Worm (Caenorhabditis elegans) whole organism, young adult: ENCODE results near the gene F32B6.4.

ENCODE experiments used
- F22D6.2 ChIP-seq: sonication (generic microtip); optimal IDR thresholded peaks from 2 replicates; lab custom pipeline; 2016; ENCODE audit warnings: mild to moderate bottlenecking, missing genetic modification characterization, missing compliant biosample characterization
- F33H1.4 ChIP-seq: fragments of 200-800 bp; sonication (Bioruptor generic); IDR thresholded peaks from 2 replicates; pipeline ENCODE4 v1.3.6; 2022; ENCODE audit warnings: missing genetic modification reagents, missing genetic modification characterization, missing compliant biosample characterization
- F52B5.7 ChIP-seq: sonication (generic microtip); optimal IDR thresholded peaks from 2 replicates; lab custom pipeline; 2016; ENCODE audit warnings: mild to moderate bottlenecking, missing genetic modification characterization, missing compliant biosample characterization
- K11D2.4 ChIP-seq: fragments of 200-800 bp; sonication (Bioruptor generic); IDR thresholded peaks from 2 replicates; pipeline ENCODE4 v1.3.6; 2022; ENCODE audit warnings: missing genetic modification reagents, missing genetic modification characterization, missing compliant biosample characterization
- T07F8.4 ChIP-seq: sonication (generic microtip); optimal IDR thresholded peaks from 2 replicates; lab custom pipeline; 2016; ENCODE audit warnings: mild to moderate bottlenecking, missing genetic modification characterization, moderate library complexity, missing compliant biosample characterization
- T26A5.8 ChIP-seq: sonication (generic microtip); optimal IDR thresholded peaks from 2 replicates; lab custom pipeline; 2016; ENCODE audit warnings: missing genetic modification characterization, missing compliant biosample characterization
- Y79H2A.3 ChIP-seq: fragments of 200-800 bp; sonication (Bioruptor generic); conservative IDR thresholded peaks from 2 replicates; pipeline ENCODE4 v1.3.6; 2022; ENCODE audit warnings: missing genetic modification reagents, missing genetic modification characterization, missing compliant biosample characterization
- ama-1 ChIP-seq, 3 experiments: fragments of 150-350 bp in 1 of 3; sonication (generic microtip) in 2 of 3; optimal IDR thresholded peaks; 2 replicates each; lab custom pipeline; 2014 to 2018; ENCODE audit warnings: missing biosample characterization in 2 of 3, missing genetic modification characterization in 2 of 3, missing genetic modification reagents in 2 of 3
- atf-7 ChIP-seq: sonication (generic microtip); optimal IDR thresholded peaks from 2 replicates; lab custom pipeline; 2017; ENCODE audit warnings: mild to moderate bottlenecking, missing genetic modification characterization, missing compliant biosample characterization
- attf-3 ChIP-seq: fragments of 200-800 bp; sonication (Bioruptor generic); conservative IDR thresholded peaks from 2 replicates; pipeline ENCODE4 v1.3.6; 2022; ENCODE audit warnings: missing genetic modification reagents, missing genetic modification characterization, missing compliant biosample characterization
- attf-5 ChIP-seq: fragments of 200-800 bp; sonication (Bioruptor generic); optimal IDR thresholded peaks from 2 replicates; lab custom pipeline; 2018; ENCODE audit warnings: mild to moderate bottlenecking, missing genetic modification characterization, missing compliant biosample characterization
- ccch-3 ChIP-seq: fragments of 200-800 bp; sonication (Bioruptor generic); optimal IDR thresholded peaks from 2 replicates; lab custom pipeline; 2018; ENCODE audit warnings: mild to moderate bottlenecking, missing genetic modification characterization, missing compliant biosample characterization
- ceh-27 ChIP-seq: fragments of 200-800 bp; sonication (Bioruptor generic); optimal IDR thresholded peaks from 2 replicates; lab custom pipeline; 2018; ENCODE audit warnings: mild to moderate bottlenecking, missing genetic modification characterization, moderate library complexity, missing compliant biosample characterization
- ceh-58 ChIP-seq: fragments of 200-800 bp; sonication (Bioruptor generic); IDR thresholded peaks from 2 replicates; pipeline ENCODE4 v1.3.6; 2022; ENCODE audit warnings: missing genetic modification characterization, missing compliant biosample characterization
- ceh-91 ChIP-seq: fragments of 200-800 bp; sonication (Bioruptor generic); IDR thresholded peaks from 2 replicates; pipeline ENCODE4 v1.3.6; 2022; ENCODE audit warnings: missing genetic modification reagents, missing genetic modification characterization, missing compliant biosample characterization
- dox-1 ChIP-seq: fragments of 200-800 bp; sonication (Bioruptor generic); IDR thresholded peaks from 2 replicates; pipeline ENCODE4 v1.3.6; 2022; ENCODE audit warnings: missing genetic modification reagents, missing genetic modification characterization, missing compliant biosample characterization
- efl-1 ChIP-seq: fragments of 150-350 bp; optimal IDR thresholded peaks from 2 replicates; lab custom pipeline; 2014; ENCODE audit warnings: missing biosample characterization, missing genetic modification reagents, missing genetic modification characterization
- egl-18 ChIP-seq: fragments of 200-800 bp; sonication (Bioruptor generic); IDR thresholded peaks from 2 replicates; pipeline ENCODE4 v1.3.6; 2022; ENCODE audit warnings: missing genetic modification reagents, missing genetic modification characterization, missing compliant biosample characterization
- fkh-3 ChIP-seq: sonication (generic microtip); optimal IDR thresholded peaks from 2 replicates; lab custom pipeline; 2016; ENCODE audit warnings: mild to moderate bottlenecking, missing genetic modification characterization, missing compliant biosample characterization
- gei-17 ChIP-seq: fragments of 200-800 bp; sonication (Bioruptor generic); optimal IDR thresholded peaks from 2 replicates; lab custom pipeline; 2018; ENCODE audit warnings: mild to moderate bottlenecking, missing genetic modification characterization, missing compliant biosample characterization
- him-1 ChIP-seq: sonication (generic microtip); optimal IDR thresholded peaks from 2 replicates; lab custom pipeline; 2016; ENCODE audit warnings: missing genotype, missing genetic modification reagents, missing genetic modification characterization, missing compliant biosample characterization
- hlh-12 ChIP-seq: sonication (generic microtip); optimal IDR thresholded peaks from 2 replicates; lab custom pipeline; 2016; ENCODE audit warnings: missing genetic modification characterization, missing compliant biosample characterization
- let-526 ChIP-seq: fragments of 200-800 bp; sonication (Bioruptor generic); IDR thresholded peaks from 2 replicates; pipeline ENCODE4 v1.3.6; 2022; ENCODE audit warnings: missing genetic modification reagents, missing genetic modification characterization, missing compliant biosample characterization
- let-607 ChIP-seq, 2 experiments: fragments of 200-800 bp in 1 of 2; sonication (Bioruptor generic) in 1 of 2; sonication (generic microtip) in 1 of 2; optimal IDR thresholded peaks; 2 replicates each; lab custom pipeline; 2016 to 2018; ENCODE audit warnings: mild to moderate bottlenecking in 2 of 2, missing compliant biosample characterization in 2 of 2, missing genetic modification characterization in 2 of 2, moderate library complexity in 2 of 2, missing genotype in 1 of 2
- lin-26 ChIP-seq: fragments of 200-800 bp; sonication (Bioruptor generic); IDR thresholded peaks from 2 replicates; pipeline ENCODE4 v1.3.6; 2022; ENCODE audit warnings: missing genetic modification reagents, missing genetic modification characterization, missing compliant biosample characterization
- lin-54 ChIP-seq: fragments of 200-800 bp; sonication (Bioruptor generic); optimal IDR thresholded peaks from 2 replicates; lab custom pipeline; 2018; ENCODE audit warnings: mild to moderate bottlenecking, missing genetic modification characterization, missing compliant biosample characterization
- lir-1 ChIP-seq: fragments of 200-800 bp; sonication (Bioruptor generic); conservative IDR thresholded peaks from 2 replicates; pipeline ENCODE4 v1.3.6; 2022; ENCODE audit warnings: missing genetic modification reagents, missing genetic modification characterization, missing compliant biosample characterization
- lsy-27 ChIP-seq: sonication (generic microtip); optimal IDR thresholded peaks from 2 replicates; lab custom pipeline; 2017; ENCODE audit warnings: missing genetic modification characterization, mild to moderate bottlenecking, missing compliant biosample characterization, antibody characterized with exemption, missing genotype, borderline replicate concordance; ENCODE audit not compliant: insufficient read depth
- madf-10 ChIP-seq: sonication (generic microtip); optimal IDR thresholded peaks from 2 replicates; lab custom pipeline; 2016; ENCODE audit warnings: mild to moderate bottlenecking, missing genetic modification characterization, missing compliant biosample characterization
- madf-3 ChIP-seq: fragments of 200-800 bp; sonication (Bioruptor generic); IDR thresholded peaks from 2 replicates; pipeline ENCODE4 v1.3.6; 2022; ENCODE audit warnings: missing genetic modification reagents, missing genetic modification characterization, missing compliant biosample characterization
- madf-8 ChIP-seq: fragments of 200-800 bp; sonication (Bioruptor generic); conservative IDR thresholded peaks from 2 replicates; pipeline ENCODE4 v1.3.6; 2022; ENCODE audit warnings: missing genetic modification reagents, missing genetic modification characterization, missing compliant biosample characterization
- mcd-1 ChIP-seq: fragments of 200-800 bp; sonication (Bioruptor generic); IDR thresholded peaks from 2 replicates; pipeline ENCODE4 v1.3.6; 2022; ENCODE audit warnings: missing genetic modification reagents, missing genetic modification characterization, missing compliant biosample characterization
- mel-28 ChIP-seq: sonication (generic microtip); optimal IDR thresholded peaks from 2 replicates; lab custom pipeline; 2016; ENCODE audit warnings: borderline replicate concordance, mild to moderate bottlenecking, missing genetic modification characterization, missing compliant biosample characterization
- mes-4 ChIP-seq: sonication (generic microtip); optimal IDR thresholded peaks from 2 replicates; lab custom pipeline; 2016; ENCODE audit warnings: missing genotype, missing genetic modification characterization, missing compliant biosample characterization
- nfya-2 ChIP-seq: fragments of 200-800 bp; sonication (Bioruptor generic); IDR thresholded peaks from 2 replicates; pipeline ENCODE4 v1.3.6; 2022; ENCODE audit warnings: missing genetic modification reagents, missing genetic modification characterization, missing compliant biosample characterization
- nhr-179 ChIP-seq: sonication (generic microtip); optimal IDR thresholded peaks from 2 replicates; lab custom pipeline; 2016; ENCODE audit warnings: mild to moderate bottlenecking, missing genetic modification characterization, missing compliant biosample characterization
- rcor-1 ChIP-seq: fragments of 200-800 bp; sonication (Bioruptor generic); IDR thresholded peaks from 2 replicates; pipeline ENCODE4 v1.3.6; 2022; ENCODE audit warnings: missing genetic modification reagents, missing genetic modification characterization, missing compliant biosample characterization
- rec-8 ChIP-seq, 2 experiments: sonication (generic microtip); optimal IDR thresholded peaks; 2 replicates each; lab custom pipeline; 2016; ENCODE audit warnings: mild to moderate bottlenecking in 2 of 2, missing genetic modification characterization in 2 of 2, missing genetic modification reagents in 2 of 2, missing genotype in 2 of 2, missing biosample characterization in 1 of 2, missing compliant biosample characterization in 1 of 2, moderate library complexity in 1 of 2
- rpc-1 ChIP-seq, 2 experiments: fragments of 150-350 bp in 1 of 2; sonication (generic microtip) in 1 of 2; optimal IDR thresholded peaks; 2 replicates each; lab custom pipeline; 2014 to 2018; ENCODE audit warnings: missing biosample characterization in 1 of 2, missing genetic modification characterization in 1 of 2, missing genetic modification reagents in 1 of 2, missing genotype in 1 of 2
- sdz-38 ChIP-seq: sonication (generic microtip); optimal IDR thresholded peaks from 2 replicates; lab custom pipeline; 2016; ENCODE audit warnings: missing genotype, missing genetic modification characterization, missing compliant biosample characterization
- snpc-1.1 ChIP-seq: sonication (generic microtip); optimal IDR thresholded peaks from 2 replicates; lab custom pipeline; 2017; ENCODE audit warnings: missing genetic modification characterization, mild to moderate bottlenecking, missing compliant biosample characterization, antibody characterized with exemption, moderate library complexity, missing genotype, missing genetic modification reagents; ENCODE audit not compliant: insufficient read depth
- snpc-1.3 ChIP-seq: sonication (generic microtip); optimal IDR thresholded peaks from 2 replicates; lab custom pipeline; 2017; ENCODE audit warnings: missing genetic modification characterization, mild to moderate bottlenecking, missing compliant biosample characterization, antibody characterized with exemption, moderate library complexity, missing genotype, missing genetic modification reagents; ENCODE audit not compliant: insufficient read depth
- tbx-9 ChIP-seq: sonication (generic microtip); optimal IDR thresholded peaks from 2 replicates; lab custom pipeline; 2016; ENCODE audit warnings: borderline replicate concordance, missing genetic modification characterization, inconsistent platforms, missing compliant biosample characterization
- tlf-1 ChIP-seq: fragments of 200-800 bp; sonication (Bioruptor generic); optimal IDR thresholded peaks from 2 replicates; lab custom pipeline; 2018; ENCODE audit warnings: mild to moderate bottlenecking, missing genetic modification characterization, missing compliant biosample characterization
- unc-62 ChIP-seq: fragments of 150-350 bp; optimal IDR thresholded peaks from 2 replicates; lab custom pipeline; 2014; ENCODE audit warnings: missing biosample characterization, missing genetic modification reagents, missing genetic modification characterization
- zfh-2 ChIP-seq: fragments of 200-800 bp; sonication (Bioruptor generic); conservative IDR thresholded peaks from 2 replicates; pipeline ENCODE4 v1.3.6; 2022; ENCODE audit warnings: missing genetic modification reagents, missing genetic modification characterization, missing compliant biosample characterization
- ztf-28 ChIP-seq: fragments of 200-800 bp; sonication (Bioruptor generic); IDR thresholded peaks from 2 replicates; pipeline ENCODE4 v1.3.6; 2022; ENCODE audit warnings: missing genetic modification reagents, missing genetic modification characterization, missing compliant biosample characterization
- ztf-3 ChIP-seq: fragments of 200-800 bp; sonication (Bioruptor generic); optimal IDR thresholded peaks from 2 replicates; lab custom pipeline; 2018; ENCODE audit warnings: mild to moderate bottlenecking, missing genetic modification characterization, missing compliant biosample characterization

The F32B6.4 gene

DNA sequence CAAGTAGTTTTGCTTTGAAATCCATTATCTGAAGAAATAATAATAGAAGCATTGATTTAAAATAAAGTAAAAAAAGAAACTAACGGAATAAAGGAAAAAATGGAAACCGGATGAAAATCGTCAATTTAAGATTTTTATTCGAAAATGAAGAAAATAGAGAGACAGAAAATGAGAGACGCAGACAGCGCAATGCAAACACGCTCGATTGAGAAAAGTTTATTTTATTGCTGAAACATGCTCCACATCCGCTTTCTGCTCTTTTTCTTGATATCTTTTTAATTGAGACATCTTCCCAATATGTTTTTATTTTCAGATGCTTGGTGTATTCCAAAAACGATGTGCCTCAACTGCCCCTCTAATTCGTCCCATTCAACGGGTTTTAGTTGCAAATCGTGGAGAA lies 7.6 kb downstream of the F32B6.4 start, which contains the start of the genes prp-18 and mccc-1 (continued):
- TF ChIP-seq ceh-27 (GFP tag; lab: Kevin White, UChicago): no peak
- peak; percentile 23 for TF ChIP-seq him-1 (tag; lab: Kevin White, UChicago)
- TF ChIP-seq T26A5.8: no peak
- no peak for TF ChIP-seq lsy-27 (tag; lab: Kevin White, UChicago)
- no peak for TF ChIP-seq tbx-9
- TF ChIP-seq attf-3 (GFP tag; lab: Robert Waterston, UW): no peak
- no peak for TF ChIP-seq atf-7 (tag; lab: Kevin White, UChicago)
- no peak for TF ChIP-seq Y79H2A.3 (GFP tag; lab: Robert Waterston, UW)
- no peak for TF ChIP-seq unc-62
- TF ChIP-seq dox-1: peak; percentile 50; the same call in 1 of the 2 replicates
- no peak for TF ChIP-seq ama-1 (optimal IDR thresholded peaks at IDR 0.05; lab: Kevin White, UChicago)
- TF ChIP-seq ama-1 (GFP tag; optimal IDR thresholded peaks at IDR 0.05; lab: Kevin White, UChicago): no peak
- TF ChIP-seq madf-10 (tag; lab: Kevin White, UChicago): no peak
- no peak for TF ChIP-seq ceh-58 (GFP tag; lab: Robert Waterston, UW)
- TF ChIP-seq mel-28 (tag; lab: Kevin White, UChicago): no peak
- TF ChIP-seq nhr-179: no peak
- TF ChIP-seq sdz-38: no peak
- peak; percentile 25 for TF ChIP-seq attf-5 (GFP tag; lab: Kevin White, UChicago)
- no peak for TF ChIP-seq mes-4
- no peak for TF ChIP-seq zfh-2
- no peak for TF ChIP-seq efl-1 (GFP tag; lab: Kevin White, UChicago)
- no peak for TF ChIP-seq ztf-3 (GFP tag; lab: Kevin White, UChicago)
- TF ChIP-seq lin-54 (GFP tag; lab: Kevin White, UChicago): no peak
- no peak for TF ChIP-seq snpc-1.1 (tag; lab: Kevin White, UChicago)
- TF ChIP-seq egl-18 (GFP tag; lab: Robert Waterston, UW): no peak
- peak; percentile 47; the same call in 1 of the 2 replicates for TF ChIP-seq F33H1.4 (GFP tag; lab: Robert Waterston, UW)
- TF ChIP-seq rcor-1 (GFP tag; lab: Robert Waterston, UW): peak; percentile 37; the same call in 1 of the 2 replicates
- TF ChIP-seq let-526 (GFP tag; lab: Robert Waterston, UW): no peak
- TF ChIP-seq tlf-1: no peak
- TF ChIP-seq snpc-1.3 (tag; lab: Kevin White, UChicago): peak; percentile 16
- TF ChIP-seq hlh-12 (tag; lab: Kevin White, UChicago): no peak

DNA sequence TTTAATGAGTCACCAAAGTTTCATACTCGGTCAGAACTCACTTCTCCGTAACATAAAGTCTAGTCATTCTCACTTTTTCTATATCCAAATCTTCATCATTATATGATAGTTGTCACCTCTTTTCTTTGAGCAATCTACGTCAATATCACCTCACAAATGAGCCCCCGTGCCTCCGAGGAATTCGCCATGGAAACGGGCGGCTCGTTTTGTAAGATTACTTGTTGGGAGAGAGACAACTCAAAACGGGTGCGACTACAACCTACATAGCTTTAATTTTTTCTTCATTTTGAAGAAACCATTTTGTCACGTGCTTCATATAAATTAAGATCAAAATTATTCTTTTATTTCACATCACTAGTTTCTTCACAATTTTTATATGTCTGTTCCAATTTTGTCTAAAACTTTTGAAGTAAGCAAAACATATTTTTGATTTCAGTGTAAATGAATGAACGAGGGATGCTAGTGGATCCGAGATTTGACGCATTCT lies 12.9 kb downstream of the F32B6.4 start, which contains the start of gene nhr-4:
Gene nhr-4, plus strand, starts transcription at position 437 of the 487 bp plus-strand sequence.
- no peak for TF ChIP-seq K11D2.4 (GFP tag; lab: Robert Waterston, UW)
- no peak for TF ChIP-seq ztf-28
- TF ChIP-seq gei-17 (GFP tag; lab: Kevin White, UChicago): no peak
- TF ChIP-seq fkh-3 (tag; lab: Kevin White, UChicago): no peak
- TF ChIP-seq F22D6.2 (tag; lab: Kevin White, UChicago): no peak
- no peak for TF ChIP-seq madf-3 (GFP tag; lab: Robert Waterston, UW)
- TF ChIP-seq rpc-1 (optimal IDR thresholded peaks at IDR 0.05; lab: Kevin White, UChicago): no peak
- TF ChIP-seq rpc-1 (tag; optimal IDR thresholded peaks at IDR 0.05; lab: Kevin White, UChicago): no peak
- TF ChIP-seq rec-8 (tag; optimal IDR thresholded peaks at IDR 0.05; lab: Kevin White, UChicago): no peak
- no peak for TF ChIP-seq mcd-1
- TF ChIP-seq lin-26: no peak
- TF ChIP-seq sdz-38: no peak
- TF ChIP-seq lir-1 (GFP tag; lab: Robert Waterston, UW): no peak
- no peak for TF ChIP-seq T07F8.4 (tag; lab: Kevin White, UChicago)
- no peak for TF ChIP-seq let-607 (tag; optimal IDR thresholded peaks at IDR 0.05; lab: Kevin White, UChicago)
- no peak for TF ChIP-seq ceh-91
- no peak for TF ChIP-seq mes-4
- TF ChIP-seq nfya-2 (GFP tag; lab: Robert Waterston, UW): no peak
- no peak for TF ChIP-seq ccch-3 (GFP tag; lab: Kevin White, UChicago)
- TF ChIP-seq F52B5.7 (tag; lab: Kevin White, UChicago): no peak
- no peak for TF ChIP-seq madf-8 (GFP tag; lab: Robert Waterston, UW)
